Worm (Caenorhabditis elegans) whole organism, L4 larva: ENCODE results near the gene Y50E8A.1.

Experiments used
- D1046.2 ChIP-seq: fragments of 200-800 bp; sonication (Bioruptor generic); IDR thresholded peaks from 2 replicates; pipeline ENCODE4 v1.3.6; 2022; ENCODE audit warnings: missing genetic modification characterization, missing compliant biosample characterization
- F10B5.3 ChIP-seq: sonication (generic microtip); optimal IDR thresholded peaks from 2 replicates; lab custom pipeline; 2016; ENCODE audit warnings: mild to moderate bottlenecking, missing genetic modification characterization, missing compliant biosample characterization
- F37D6.2 ChIP-seq: sonication (generic microtip); optimal IDR thresholded peaks from 2 replicates; lab custom pipeline; 2016; ENCODE audit warnings: mild to moderate bottlenecking, missing genetic modification characterization, missing compliant biosample characterization
- T26A8.4 ChIP-seq: fragments of 200-800 bp; sonication (Bioruptor generic); IDR thresholded peaks from 2 replicates; pipeline ENCODE4 v1.3.6; 2022; ENCODE audit warnings: missing genetic modification characterization, missing compliant biosample characterization
- ZK337.2 ChIP-seq: fragments of 200-800 bp; sonication (Bioruptor generic); IDR thresholded peaks from 2 replicates; pipeline ENCODE4 v1.3.6; 2022; ENCODE audit warnings: missing genetic modification reagents, missing genetic modification characterization, missing compliant biosample characterization
- ZK546.5 ChIP-seq, 2 experiments: sonication (generic microtip); optimal IDR thresholded peaks; 2 replicates each; lab custom pipeline; 2017; ENCODE audit warnings: missing biosample characterization in 2 of 2, missing genetic modification characterization in 2 of 2
- aha-1 ChIP-seq: fragments of 150-350 bp; peaks from one replicate; lab custom pipeline; 2014; ENCODE audit warnings: missing biosample characterization, missing genetic modification characterization
- ama-1 ChIP-seq: fragments of 150-350 bp; optimal IDR thresholded peaks from 2 replicates; lab custom pipeline; 2014; ENCODE audit warnings: inconsistent platforms, mixed read lengths
- arid-1 ChIP-seq: fragments of 200-800 bp; sonication (Bioruptor generic); conservative IDR thresholded peaks from 2 replicates; pipeline ENCODE4 v1.3.6; 2022; ENCODE audit warnings: missing genetic modification reagents, missing genetic modification characterization, missing compliant biosample characterization
- attf-4 ChIP-seq: sonication (generic microtip); optimal IDR thresholded peaks from 3 replicates; lab custom pipeline; 2017; ENCODE audit warnings: missing biosample characterization, missing genetic modification characterization
- ceh-20 ChIP-seq: fragments of 200-800 bp; sonication (Bioruptor generic); IDR thresholded peaks from 2 replicates; pipeline ENCODE4 v1.3.6; 2022; ENCODE audit warnings: missing genetic modification reagents, missing genetic modification characterization, missing compliant biosample characterization
- ceh-28 ChIP-seq: fragments of 150-350 bp; optimal IDR thresholded peaks from 2 replicates; lab custom pipeline; 2014; ENCODE audit warnings: missing biosample characterization, missing genetic modification reagents, missing genetic modification characterization
- ceh-62 ChIP-seq: sonication (generic microtip); optimal IDR thresholded peaks from 2 replicates; lab custom pipeline; 2017; ENCODE audit warnings: missing biosample characterization, missing genetic modification characterization
- ceh-82 ChIP-seq: sonication (generic microtip); optimal IDR thresholded peaks from 2 replicates; lab custom pipeline; 2017; ENCODE audit warnings: missing biosample characterization, missing genetic modification characterization
- ces-1 ChIP-seq: fragments of 150-350 bp; sonication (generic microtip); optimal IDR thresholded peaks from 4 replicates; lab custom pipeline; 2014; ENCODE audit warnings: missing biosample characterization, missing genetic modification reagents, missing genetic modification characterization
- cey-2 ChIP-seq: sonication (generic microtip); optimal IDR thresholded peaks from 3 replicates; lab custom pipeline; 2017; ENCODE audit warnings: missing genetic modification characterization, mild to moderate bottlenecking, missing compliant biosample characterization, antibody characterized with exemption, borderline replicate concordance; ENCODE audit not compliant: insufficient read depth
- daf-19 ChIP-seq: fragments of 200-800 bp; sonication (Bioruptor generic); conservative IDR thresholded peaks from 2 replicates; pipeline ENCODE4 v1.3.6; 2022; ENCODE audit warnings: missing genetic modification characterization, missing compliant biosample characterization
- daf-8 ChIP-seq: fragments of 200-800 bp; sonication (Bioruptor generic); IDR thresholded peaks from 2 replicates; pipeline ENCODE4 v1.3.6; 2022; ENCODE audit warnings: missing genetic modification characterization, missing compliant biosample characterization
- dmd-6 ChIP-seq: fragments of 200-800 bp; sonication (Bioruptor generic); IDR thresholded peaks from 2 replicates; pipeline ENCODE4 v1.3.6; 2022; ENCODE audit warnings: missing genetic modification reagents, missing genetic modification characterization, missing compliant biosample characterization
- dpl-1 ChIP-seq: fragments of 150-350 bp; optimal IDR thresholded peaks from 2 replicates; lab custom pipeline; 2014; ENCODE audit warnings: missing biosample characterization, missing genetic modification reagents, missing genetic modification characterization
- egl-27 ChIP-seq: sonication (generic microtip); optimal IDR thresholded peaks from 3 replicates; lab custom pipeline; 2017; ENCODE audit warnings: missing biosample characterization, missing genetic modification reagents, missing genetic modification characterization
- egl-43 ChIP-seq: fragments of 200-800 bp; sonication (Bioruptor generic); IDR thresholded peaks from 2 replicates; pipeline ENCODE4 v1.3.6; 2022; ENCODE audit warnings: missing genetic modification reagents, missing genetic modification characterization, missing compliant biosample characterization
- fkh-10 ChIP-seq: fragments of 150-350 bp; optimal IDR thresholded peaks from 2 replicates; lab custom pipeline; 2014; ENCODE audit warnings: missing biosample characterization, missing genetic modification reagents, missing genetic modification characterization
- fos-1 ChIP-seq: fragments of 150-350 bp; optimal IDR thresholded peaks from 2 replicates; lab custom pipeline; 2014; ENCODE audit warnings: missing biosample characterization, missing genetic modification characterization
- hif-1 ChIP-seq, 2 experiments: sonication (generic microtip); optimal IDR thresholded peaks; 2 replicates each; lab custom pipeline; 2016 to 2017; ENCODE audit warnings: missing compliant biosample characterization in 2 of 2, missing genetic modification characterization in 2 of 2, missing genetic modification reagents in 2 of 2, missing genotype in 2 of 2, mild to moderate bottlenecking in 1 of 2
- jun-1 ChIP-seq: fragments of 150-350 bp; optimal IDR thresholded peaks from 2 replicates; lab custom pipeline; 2014; ENCODE audit warnings: missing biosample characterization, missing genetic modification reagents, missing genetic modification characterization
- lim-7 ChIP-seq: fragments of 200-800 bp; sonication (Bioruptor generic); IDR thresholded peaks from 2 replicates; pipeline ENCODE4 v1.3.6; 2022; ENCODE audit warnings: missing genetic modification characterization, missing compliant biosample characterization
- madf-5 ChIP-seq, 2 experiments: fragments of 200-800 bp; sonication (Bioruptor generic); IDR thresholded peaks; 2 replicates each; pipeline ENCODE4 v1.3.6; 2022; ENCODE audit warnings: missing compliant biosample characterization in 2 of 2, missing genetic modification characterization in 2 of 2
- mes-2 ChIP-seq: sonication (generic microtip); optimal IDR thresholded peaks from 2 replicates; lab custom pipeline; 2016; ENCODE audit warnings: missing genotype, mild to moderate bottlenecking, missing genetic modification characterization, missing compliant biosample characterization; ENCODE audit not compliant: poor library complexity, severe bottlenecking
- mxl-2 ChIP-seq: fragments of 200-800 bp; sonication (Bioruptor generic); conservative IDR thresholded peaks from 2 replicates; pipeline ENCODE4 v1.3.6; 2022; ENCODE audit warnings: missing genetic modification reagents, missing genetic modification characterization, missing compliant biosample characterization
- mxl-3 ChIP-seq: fragments of 200-800 bp; sonication (Bioruptor generic); optimal IDR thresholded peaks from 2 replicates; lab custom pipeline; 2018; ENCODE audit warnings: mild to moderate bottlenecking, missing genetic modification characterization, missing compliant biosample characterization
- nhr-111 ChIP-seq: fragments of 200-800 bp; sonication (Bioruptor generic); optimal IDR thresholded peaks from 2 replicates; lab custom pipeline; 2018; ENCODE audit warnings: mild to moderate bottlenecking, missing genetic modification characterization, missing compliant biosample characterization
- nhr-25 ChIP-seq: sonication (generic microtip); optimal IDR thresholded peaks from 2 replicates; lab custom pipeline; 2017; ENCODE audit warnings: missing genetic modification characterization, mild to moderate bottlenecking, missing compliant biosample characterization, antibody characterized with exemption, moderate library complexity, borderline replicate concordance; ENCODE audit not compliant: insufficient read depth
- nhr-28 ChIP-seq: fragments of 150-350 bp; optimal IDR thresholded peaks from 2 replicates; lab custom pipeline; 2014; ENCODE audit warnings: missing biosample characterization, missing genetic modification characterization
- nhr-48 ChIP-seq: sonication (generic microtip); optimal IDR thresholded peaks from 2 replicates; lab custom pipeline; 2016; ENCODE audit warnings: mild to moderate bottlenecking, missing genetic modification characterization, missing compliant biosample characterization
- nhr-76 ChIP-seq: fragments of 150-350 bp; optimal IDR thresholded peaks from 2 replicates; lab custom pipeline; 2014; ENCODE audit warnings: missing biosample characterization, missing genetic modification characterization
- pha-4 ChIP-seq, 2 experiments: fragments of 150-350 bp in 1 of 2; fragments of 200-800 bp in 1 of 2; sonication (Bioruptor generic) in 1 of 2; IDR thresholded peaks in 1 of 2; optimal IDR thresholded peaks in 1 of 2; 2 replicates each; pipeline versions ENCODE4 v1.3.6 to Lab custom; 2014 to 2022; ENCODE audit warnings: missing genetic modification characterization in 2 of 2, missing genetic modification reagents in 2 of 2, missing biosample characterization in 1 of 2, missing compliant biosample characterization in 1 of 2
- pqm-1 ChIP-seq: sonication (generic microtip); optimal IDR thresholded peaks from 2 replicates; lab custom pipeline; 2017; ENCODE audit warnings: missing biosample characterization, missing genetic modification characterization
- saeg-2 ChIP-seq: fragments of 200-800 bp; sonication (Bioruptor generic); IDR thresholded peaks from 2 replicates; pipeline ENCODE4 v1.3.6; 2022; ENCODE audit warnings: missing genetic modification reagents, missing genetic modification characterization, missing compliant biosample characterization
- spr-3 ChIP-seq: fragments of 200-800 bp; sonication (Bioruptor generic); optimal IDR thresholded peaks from 2 replicates; lab custom pipeline; 2018; ENCODE audit warnings: mild to moderate bottlenecking, missing genetic modification characterization, missing compliant biosample characterization
- unc-130 ChIP-seq: sonication (generic microtip); optimal IDR thresholded peaks from 2 replicates; lab custom pipeline; 2016; ENCODE audit warnings: missing genetic modification reagents, missing genetic modification characterization, missing compliant biosample characterization
- zfp-3 ChIP-seq: fragments of 200-800 bp; sonication (Bioruptor generic); conservative IDR thresholded peaks from 2 replicates; pipeline ENCODE4 v1.3.6; 2022; ENCODE audit warnings: missing genetic modification reagents, missing genetic modification characterization, missing compliant biosample characterization
- zip-2 ChIP-seq: fragments of 150-350 bp; optimal IDR thresholded peaks from 2 replicates; lab custom pipeline; 2014; ENCODE audit warnings: missing biosample characterization, missing genetic modification characterization
- ztf-11 ChIP-seq: fragments of 150-350 bp; optimal IDR thresholded peaks from 2 replicates; lab custom pipeline; 2014; ENCODE audit warnings: missing biosample characterization, missing genetic modification characterization
- ztf-7 ChIP-seq: fragments of 150-350 bp; optimal IDR thresholded peaks from 2 replicates; lab custom pipeline; 2014; ENCODE audit warnings: missing biosample characterization, missing genetic modification characterization

Y50E8A.1 gene

ce11 chrV:14712316-14712715 lies 14.4 kb upstream of the Y50E8A.1 start, which contains the start of gene R08A2.5:
Gene R08A2.5, plus strand, starts transcription at chrV:14712616.
- TF ChIP-seq F37D6.2 (tag; lab: Kevin White, UChicago) = no peak
- TF ChIP-seq ztf-11 (tag; lab: Kevin White, UChicago) = no peak
- peak; percentile 58 for TF ChIP-seq aha-1
- TF ChIP-seq ceh-62 = no peak
- TF ChIP-seq egl-43 (GFP tag; lab: Robert Waterston, UW) = no peak
- no peak for TF ChIP-seq jun-1 (tag; lab: Kevin White, UChicago)
- no peak for TF ChIP-seq ama-1 (lab: Kevin White, UChicago)
- TF ChIP-seq madf-5 (GFP tag; IDR thresholded peaks at IDR 0.05; lab: Robert Waterston, UW) = no peak

DNA sequence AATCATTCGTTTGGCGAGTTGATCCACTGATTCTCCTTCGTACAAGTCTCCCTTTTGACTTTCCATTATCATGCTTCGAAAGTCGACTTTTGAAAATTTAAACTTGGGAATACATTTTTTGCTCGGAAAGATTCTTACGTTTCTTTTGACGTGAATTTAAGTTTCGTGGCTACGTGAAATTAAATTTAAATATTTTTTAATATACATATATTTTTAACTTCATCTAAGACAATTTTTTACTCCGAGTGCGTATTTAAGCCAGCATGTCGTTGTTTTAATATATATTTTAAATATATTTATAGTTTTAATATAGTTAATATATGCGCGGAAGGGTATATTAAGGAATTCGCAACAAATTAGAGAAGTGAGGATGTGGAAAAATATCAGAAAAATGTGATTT lies 11.1 kb upstream of the Y50E8A.1 start, which contains the start of gene R08A2.2:
Gene R08A2.2, minus strand, starts transcription at position 101 of the 400 bp plus-strand sequence.
- no peak for TF ChIP-seq ces-1 (GFP tag; lab: Kevin White, UChicago)
- TF ChIP-seq attf-4 = no peak
- no peak for TF ChIP-seq spr-3
- TF ChIP-seq ZK337.2 = no peak
- TF ChIP-seq mes-2 (tag; lab: Kevin White, UChicago) = no peak
- no peak for TF ChIP-seq zfp-3
- no peak for TF ChIP-seq unc-130 (GFP tag; lab: Kevin White, UChicago)
- no peak for TF ChIP-seq nhr-111
- TF ChIP-seq nhr-48 (tag; lab: Kevin White, UChicago) = no peak
- no peak for TF ChIP-seq D1046.2 (GFP tag; lab: Robert Waterston, UW)
- TF ChIP-seq nhr-28 = no peak
- TF ChIP-seq cey-2 (tag; lab: Kevin White, UChicago) = no peak
- TF ChIP-seq F10B5.3 = no peak
- no peak for TF ChIP-seq mxl-2 (GFP tag; lab: Robert Waterston, UW)
- TF ChIP-seq zip-2 = no peak
- TF ChIP-seq hif-1 (tag; optimal IDR thresholded peaks at IDR 0.05; lab: Kevin White, UChicago) = no peak
- no peak for TF ChIP-seq T26A8.4 (GFP tag; lab: Robert Waterston, UW)
- TF ChIP-seq ceh-20 (GFP tag; lab: Robert Waterston, UW) = no peak
- TF ChIP-seq pqm-1 = no peak
- no peak for TF ChIP-seq daf-8 (GFP tag; lab: Robert Waterston, UW)

DNA sequence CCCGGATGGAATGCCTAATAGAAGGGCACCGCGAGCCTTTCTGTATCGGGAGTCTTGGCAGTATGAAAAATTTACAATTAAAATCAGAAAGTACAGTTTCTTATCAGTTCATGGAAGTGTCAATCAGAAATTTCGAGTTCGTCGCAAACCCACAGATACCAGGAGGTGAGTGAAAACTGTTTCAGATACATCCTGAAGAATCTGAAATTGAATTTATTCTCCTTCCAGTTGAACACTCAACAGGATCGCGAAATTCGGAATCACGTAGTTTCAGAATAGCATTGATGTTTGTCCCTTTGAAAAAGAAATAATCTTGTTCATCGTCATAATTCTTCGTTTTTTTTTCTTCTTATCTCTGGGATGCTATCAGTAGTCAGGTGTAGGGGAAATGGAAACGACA lies 10.6 kb upstream of the Y50E8A.1 start, which contains the start of gene fbxa-147:
Gene fbxa-147, plus strand, starts transcription at position 386 of the 400 bp plus-strand sequence.
- no peak for TF ChIP-seq fkh-10
- peak; percentile 35 for TF ChIP-seq nhr-28
- TF ChIP-seq dmd-6 (GFP tag; lab: Robert Waterston, UW) = peak; percentile 32
- no peak for TF ChIP-seq aha-1
- no peak for TF ChIP-seq arid-1 (GFP tag; lab: Robert Waterston, UW)

DNA sequence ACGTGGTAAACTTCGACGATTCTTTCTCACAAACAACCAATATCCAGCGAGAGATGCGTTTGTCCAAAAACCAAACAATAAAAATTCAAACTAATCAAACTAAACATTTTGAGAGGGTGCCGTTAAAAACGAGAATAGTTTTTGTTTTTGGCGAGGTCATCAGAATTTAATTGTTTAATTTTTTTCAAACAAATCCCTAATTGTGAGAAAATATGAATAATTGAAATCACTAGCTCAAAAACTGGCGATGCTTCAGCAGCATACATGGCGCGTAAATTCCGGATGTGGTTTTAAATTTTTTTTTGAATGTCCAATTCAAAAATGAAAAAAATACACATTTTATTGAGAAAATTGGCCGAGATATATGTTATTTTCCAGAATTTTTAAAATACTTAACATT lies 7.2 kb upstream of the Y50E8A.1 start, which contains the start of gene R08A2.1:
Gene R08A2.1, minus strand, starts transcription at position 101 of the 400 bp plus-strand sequence.
- no peak for TF ChIP-seq ZK546.5 (tag; optimal IDR thresholded peaks at IDR 0.05; lab: Kevin White, UChicago)
- no peak for TF ChIP-seq arid-1 (GFP tag; lab: Robert Waterston, UW)
- no peak for TF ChIP-seq fos-1 (tag; lab: Kevin White, UChicago)
- TF ChIP-seq F37D6.2 (tag; lab: Kevin White, UChicago) = no peak
- TF ChIP-seq saeg-2 (GFP tag; lab: Robert Waterston, UW) = no peak
- TF ChIP-seq mxl-3 = no peak
- TF ChIP-seq daf-19 = no peak
- no peak for TF ChIP-seq ceh-28 (tag; lab: Kevin White, UChicago)
- TF ChIP-seq nhr-25 = no peak
- no peak for TF ChIP-seq pha-4 (GFP tag; IDR thresholded peaks at IDR 0.05; lab: Robert Waterston, UW)
- TF ChIP-seq pha-4 (tag; optimal IDR thresholded peaks at IDR 0.05; lab: Kevin White, UChicago) = no peak
- TF ChIP-seq egl-27 = no peak
- no peak for TF ChIP-seq mxl-2 (GFP tag; lab: Robert Waterston, UW)
- no peak for TF ChIP-seq ceh-82 (tag; lab: Kevin White, UChicago)
- TF ChIP-seq dpl-1 (GFP tag; lab: Kevin White, UChicago) = no peak
- no peak for TF ChIP-seq ztf-7 (tag; lab: Kevin White, UChicago)
- TF ChIP-seq pqm-1 = no peak
- no peak for TF ChIP-seq nhr-76 (tag; lab: Kevin White, UChicago)
- TF ChIP-seq jun-1 (tag; lab: Kevin White, UChicago) = no peak
- no peak for TF ChIP-seq lim-7 (GFP tag; lab: Robert Waterston, UW)
- TF ChIP-seq ces-1 (GFP tag; lab: Kevin White, UChicago) = no peak
